Worm (Caenorhabditis elegans) whole organism, L1 larva: ENCODE data around the gene srh-192.
"Not testable (repeated sequence)": the region's sequence is repeated elsewhere in the genome, so short reads cannot be mapped to it uniquely, and the experiment has no call there.

Experiments used
- C16A3.4 ChIP-seq: fragments of 150-350 bp; optimal IDR thresholded peaks from 2 replicates; lab custom pipeline; 2014; ENCODE audit warnings: missing biosample characterization, missing genetic modification characterization
- alr-1 ChIP-seq: fragments of 200-800 bp; sonication (Bioruptor generic); optimal IDR thresholded peaks from 2 replicates; lab custom pipeline; 2018; ENCODE audit warnings: borderline replicate concordance, mild to moderate bottlenecking, missing genetic modification characterization, missing compliant biosample characterization
- ama-1 ChIP-seq: fragments of 150-350 bp; optimal IDR thresholded peaks from 2 replicates; lab custom pipeline; 2014
- ceh-82 ChIP-seq, 3 experiments: fragments of 150-350 bp in 1 of 3; sonication (generic microtip) in 2 of 3; optimal IDR thresholded peaks; 2 replicates each; lab custom pipeline; 2014 to 2017; ENCODE audit warnings: missing biosample characterization in 3 of 3, missing genetic modification characterization in 3 of 3
- dpl-1 ChIP-seq, 3 experiments: fragments of 150-350 bp in 2 of 3; sonication (generic microtip) in 1 of 3; optimal IDR thresholded peaks; 2 replicates each; lab custom pipeline; 2014 to 2017; ENCODE audit warnings: missing biosample characterization in 3 of 3, missing genetic modification characterization in 3 of 3, missing genetic modification reagents in 3 of 3
- efl-1 ChIP-seq, 4 experiments: fragments of 150-350 bp; optimal IDR thresholded peaks in 3 of 4; peaks in 1 of 4; 1 replicate in 1 of 4; 2 replicates in 3 of 4; lab custom pipeline; 2014; ENCODE audit warnings: missing biosample characterization in 2 of 4, missing genetic modification characterization in 2 of 4, missing genetic modification reagents in 2 of 4
- egl-27 ChIP-seq, 2 experiments: fragments of 150-350 bp in 1 of 2; sonication (generic microtip); optimal IDR thresholded peaks; 3 replicates each; lab custom pipeline; 2017 to 2018; ENCODE audit warnings: missing biosample characterization in 2 of 2, missing genetic modification characterization in 2 of 2, missing genetic modification reagents in 2 of 2
- elt-2 ChIP-seq: sonication (generic microtip); optimal IDR thresholded peaks from 2 replicates; lab custom pipeline; 2016; ENCODE audit warnings: missing genetic modification characterization, mild to moderate bottlenecking, inconsistent platforms, missing compliant biosample characterization, missing genetic modification reagents
- ets-5 ChIP-seq: fragments of 200-800 bp; sonication (Bioruptor generic); IDR thresholded peaks from 2 replicates; pipeline ENCODE4 v1.3.6; 2022; ENCODE audit warnings: missing genetic modification characterization, missing compliant biosample characterization
- fkh-8 ChIP-seq: sonication (generic microtip); optimal IDR thresholded peaks from 2 replicates; lab custom pipeline; 2016; ENCODE audit warnings: mild to moderate bottlenecking, missing genetic modification characterization, missing compliant biosample characterization
- hlh-17 ChIP-seq: fragments of 200-800 bp; sonication (Bioruptor generic); optimal IDR thresholded peaks from 2 replicates; lab custom pipeline; 2018; ENCODE audit warnings: missing genetic modification characterization, mild to moderate bottlenecking, missing compliant biosample characterization, moderate library complexity, borderline replicate concordance
- hpl-2 ChIP-seq: fragments of 150-350 bp; optimal IDR thresholded peaks from 2 replicates; lab custom pipeline; 2014; ENCODE audit warnings: missing biosample characterization, missing genetic modification reagents, missing genetic modification characterization
- jun-1 ChIP-seq: fragments of 150-350 bp; optimal IDR thresholded peaks from 2 replicates; lab custom pipeline; 2014; ENCODE audit warnings: missing biosample characterization, missing genetic modification reagents, missing genetic modification characterization
- lin-35 ChIP-seq, 2 experiments: fragments of 150-350 bp; optimal IDR thresholded peaks; 2 replicates each; lab custom pipeline; 2014; ENCODE audit warnings: missing biosample characterization in 2 of 2, missing genetic modification characterization in 2 of 2, missing genetic modification reagents in 2 of 2
- lin-39 ChIP-seq: fragments of 150-350 bp; optimal IDR thresholded peaks from 2 replicates; lab custom pipeline; 2014; ENCODE audit warnings: missing biosample characterization, missing genetic modification reagents, missing genetic modification characterization
- lsy-2 ChIP-seq, 2 experiments: fragments of 150-350 bp; optimal IDR thresholded peaks; 2 replicates each; lab custom pipeline; 2014; ENCODE audit warnings: missing biosample characterization in 2 of 2, missing genetic modification characterization in 2 of 2
- nhr-28 ChIP-seq: fragments of 150-350 bp; optimal IDR thresholded peaks from 2 replicates; lab custom pipeline; 2014; ENCODE audit warnings: missing biosample characterization, missing genetic modification characterization
- nhr-47 ChIP-seq: sonication (generic microtip); optimal IDR thresholded peaks from 2 replicates; lab custom pipeline; 2016; ENCODE audit warnings: mild to moderate bottlenecking, missing genetic modification characterization, moderate library complexity, missing compliant biosample characterization
- nhr-71 ChIP-seq: sonication (generic microtip); optimal IDR thresholded peaks from 2 replicates; lab custom pipeline; 2016; ENCODE audit warnings: mild to moderate bottlenecking, missing genetic modification characterization, moderate library complexity, missing compliant biosample characterization
- nhr-90 ChIP-seq: sonication (generic microtip); optimal IDR thresholded peaks from 2 replicates; lab custom pipeline; 2016; ENCODE audit warnings: mild to moderate bottlenecking, missing genetic modification characterization, missing compliant biosample characterization; ENCODE audit not compliant: poor library complexity
- pag-3 ChIP-seq: sonication (generic microtip); optimal IDR thresholded peaks from 2 replicates; lab custom pipeline; 2017; ENCODE audit warnings: missing genetic modification characterization, mild to moderate bottlenecking, missing compliant biosample characterization, antibody characterized with exemption, borderline replicate concordance; ENCODE audit not compliant: insufficient read depth
- pax-3 ChIP-seq: fragments of 200-800 bp; sonication (Bioruptor generic); optimal IDR thresholded peaks from 2 replicates; lab custom pipeline; 2018; ENCODE audit warnings: mild to moderate bottlenecking, missing genetic modification characterization, moderate library complexity, missing compliant biosample characterization
- pqm-1 ChIP-seq: sonication (generic microtip); optimal IDR thresholded peaks from 3 replicates; lab custom pipeline; 2017; ENCODE audit warnings: missing biosample characterization, missing genetic modification characterization
- skn-1 ChIP-seq: fragments of 150-350 bp; optimal IDR thresholded peaks from 2 replicates; lab custom pipeline; 2014; ENCODE audit warnings: missing biosample characterization, missing genetic modification characterization
- snpc-4 ChIP-seq: fragments of 150-350 bp; optimal IDR thresholded peaks from 2 replicates; lab custom pipeline; 2014; ENCODE audit warnings: missing biosample characterization, missing genetic modification characterization
- tbx-2 ChIP-seq: sonication (generic microtip); optimal IDR thresholded peaks from 2 replicates; lab custom pipeline; 2016; ENCODE audit warnings: missing genetic modification characterization, missing compliant biosample characterization
- tlp-1 ChIP-seq: fragments of 150-350 bp; optimal IDR thresholded peaks from 2 replicates; lab custom pipeline; 2014; ENCODE audit warnings: missing biosample characterization, missing genetic modification characterization
- vab-15 ChIP-seq: sonication (generic microtip); optimal IDR thresholded peaks from 2 replicates; lab custom pipeline; 2017; ENCODE audit warnings: missing genotype, mild to moderate bottlenecking, missing genetic modification characterization, missing compliant biosample characterization
- xbp-1 ChIP-seq: sonication (generic microtip); optimal IDR thresholded peaks from 2 replicates; lab custom pipeline; 2016; ENCODE audit warnings: missing genetic modification characterization, missing compliant biosample characterization
- zip-4 ChIP-seq: fragments of 200-800 bp; sonication (Bioruptor generic); optimal IDR thresholded peaks from 2 replicates; lab custom pipeline; 2018; ENCODE audit warnings: mild to moderate bottlenecking, missing genetic modification characterization, moderate library complexity, missing compliant biosample characterization

Gene srh-192

ce11 chrV:4346325-4346724 lies 31.4 kb upstream of the srh-192 start, which contains the start of gene hpo-18:
Gene hpo-18, minus strand, starts transcription at chrV:4346425.
- TF ChIP-seq pax-3 (tag; lab: Kevin White, UChicago): no peak
- no peak for TF ChIP-seq pag-3 (tag; lab: Kevin White, UChicago)
- TF ChIP-seq, all 84 proteins: peak for 0

- TF ChIP-seq snpc-4 (no peak), zip-4 (peak; percentile 0), nhr-71 (tag; lab: Kevin White, UChicago) (peak; percentile 7), C16A3.4 (tag; lab: Kevin White, UChicago) (no peak), elt-2 (tag; lab: Kevin White, UChicago) (peak; percentile 6), efl-1 (optimal IDR thresholded peaks at IDR 0.05; lab: Kevin White, UChicago) (peak in 1 of 2 experiments; percentile 9), efl-1 (GFP tag; optimal IDR thresholded peaks at IDR 0.05 in 1 of 2; lab: Kevin White, UChicago) (peak in 1 of 2 experiments; percentile 86)
These were observed 30.8 kb upstream of the srh-192 start, which contains the start of gene figl-1 for ce11 chrV:4345714-4346113. Gene figl-1, minus strand, starts transcription at chrV:4345999.

ce11 chrV:4341736-4342135 lies 26.8 kb upstream of the srh-192 start:
- TF ChIP-seq vab-15 (tag; lab: Kevin White, UChicago): no peak
- peak; percentile 13 for TF ChIP-seq skn-1 (tag; lab: Kevin White, UChicago)
- no peak for TF ChIP-seq nhr-28

- TF ChIP-seq tlp-1 (tag; lab: Kevin White, UChicago) (no peak), ama-1 (lab: Kevin White, UChicago) (no peak), zip-4 (no peak), tbx-2 (tag; lab: Kevin White, UChicago) (no peak), pag-3 (tag; lab: Kevin White, UChicago) (no peak), egl-27 (tag; optimal IDR thresholded peaks at IDR 0.05; lab: Kevin White, UChicago) (no peak), alr-1 (tag; lab: Kevin White, UChicago) (no peak), hlh-17 (no peak), ets-5 (GFP tag; lab: Robert Waterston, UW) (no peak), pqm-1 (tag; lab: Kevin White, UChicago) (no peak), jun-1 (no peak), nhr-90 (tag; lab: Kevin White, UChicago) (no peak), lin-39 (no peak), skn-1 (tag; lab: Kevin White, UChicago) (no peak), pax-3 (tag; lab: Kevin White, UChicago) (no peak)
- TF ChIP-seq, all 84 proteins: peak for 0
These were observed 26.3 kb upstream of the srh-192 start, which contains the start of gene glrx-3 for ce11 chrV:4341208-4341607. Gene glrx-3, minus strand, starts transcription at chrV:4341308.

ce11 chrV:4339479-4339878 lies 24.5 kb upstream of the srh-192 start:
- TF ChIP-seq nhr-71 (tag; lab: Kevin White, UChicago) (peak; percentile 3), lsy-2 (tag; optimal IDR thresholded peaks at IDR 0.05; lab: Kevin White, UChicago) (peak in 1 of 2 experiments; percentile 2), hpl-2 (no peak), efl-1 (optimal IDR thresholded peaks at IDR 0.05; lab: Kevin White, UChicago) (peak; percentile 81 to 86), efl-1 (GFP tag; optimal IDR thresholded peaks at IDR 0.05 in 1 of 2; lab: Kevin White, UChicago) (peak; percentile 85 to 98), dpl-1 (GFP tag; optimal IDR thresholded peaks at IDR 0.05; lab: Kevin White, UChicago) (peak; percentile 35 to 80 (median 53)), fkh-8 (no peak), xbp-1 (tag; lab: Kevin White, UChicago) (peak; percentile 8), lin-35 (GFP tag; optimal IDR thresholded peaks at IDR 0.05; lab: Kevin White, UChicago) (peak; percentile 60 to 68), nhr-47 (tag; lab: Kevin White, UChicago) (peak; percentile 12)

ce11 chrV:4336462-4336861 lies 21.5 kb upstream of the srh-192 start, which contains the start of gene irld-1:
Gene irld-1, plus strand, starts transcription at chrV:4336762.
- TF ChIP-seq ceh-82 (tag; optimal IDR thresholded peaks at IDR 0.05; lab: Kevin White, UChicago); tbx-2 (tag; lab: Kevin White, UChicago); pag-3 (tag; lab: Kevin White, UChicago): not testable (repeated sequence)
